Comparison of ENCODE assay signal across 5 worm cellular contexts in the genomic region with DNA sequence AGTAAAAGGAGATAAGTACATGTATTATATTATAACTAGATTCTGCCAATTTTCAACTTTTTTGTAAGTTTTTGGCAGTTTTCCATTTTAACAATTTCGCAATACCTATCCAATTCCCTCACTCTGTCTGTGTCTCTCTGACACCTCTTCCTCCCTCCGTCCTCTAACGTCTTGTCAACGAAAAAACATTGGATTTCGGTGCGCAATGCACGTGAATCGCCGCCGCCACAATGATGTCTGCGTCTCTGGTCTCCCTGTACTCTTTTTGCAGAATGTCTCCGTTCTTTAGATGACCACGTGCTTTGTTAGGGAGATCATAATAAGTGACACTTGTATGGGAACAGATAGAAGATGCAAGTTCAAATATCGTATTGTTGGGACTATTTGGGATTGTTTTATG.
TF ChIP-seq lines count a peak whose summit lies in the region.

No protein-coding gene starts in this region.

TF ChIP-seq in whole organism, L1 larva, 84 proteins besides CTCF, POLR2A, EP300 and RAD21 (continues in another document):
- TF ChIP-seq swsn-7 (tag; optimal IDR thresholded peaks at IDR 0.05; lab: Kevin White, UChicago) (peak; percentile 94), nhr-28 (tag; optimal IDR thresholded peaks at IDR 0.05; lab: Kevin White, UChicago) (no peak), hlh-17 (GFP tag; optimal IDR thresholded peaks at IDR 0.05; lab: Kevin White, UChicago; ENCODE audit: borderline replicate concordance) (no peak), vab-15 (tag; optimal IDR thresholded peaks at IDR 0.05; lab: Kevin White, UChicago) (peak; percentile 7), elt-2 (tag; optimal IDR thresholded peaks at IDR 0.05; lab: Kevin White, UChicago) (peak; percentile 52), fkh-10 (GFP tag; optimal IDR thresholded peaks at IDR 0.05; lab: Kevin White, UChicago) (peak; percentile 40), unc-62 (GFP tag; optimal IDR thresholded peaks at IDR 0.05; lab: Kevin White, UChicago) (no peak), hlh-4 (tag; optimal IDR thresholded peaks at IDR 0.05; lab: Kevin White, UChicago) (no peak), mdl-1 (tag; optimal IDR thresholded peaks at IDR 0.05; lab: Kevin White, UChicago) (peak; percentile 95 to 100), C04F5.9 (tag; optimal IDR thresholded peaks at IDR 0.05; lab: Kevin White, UChicago) (peak; percentile 75), ceh-63 (GFP tag; optimal IDR thresholded peaks at IDR 0.05; lab: Kevin White, UChicago) (no peak), lin-39 (tag; optimal IDR thresholded peaks at IDR 0.05; lab: Kevin White, UChicago) (peak; percentile 43), aha-1 (tag; optimal IDR thresholded peaks at IDR 0.05; lab: Kevin White, UChicago) (peak; percentile 75), sptf-1 (tag; optimal IDR thresholded peaks at IDR 0.05; lab: Kevin White, UChicago) (no peak), ceh-8 (GFP tag; optimal IDR thresholded peaks at IDR 0.05; lab: Kevin White, UChicago) (peak; percentile 48), lsy-2 (tag; optimal IDR thresholded peaks at IDR 0.05; lab: Kevin White, UChicago) (peak; percentile 88 to 91), nhr-19 (GFP tag; conservative IDR thresholded peaks at IDR 0.05; lab: Robert Waterston, UW) (peak; percentile 99)

TF ChIP-seq in whole organism, L3 larva, 47 proteins besides CTCF, POLR2A, EP300 and RAD21 (continues in another document):
- TF ChIP-seq egl-5 (tag; optimal IDR thresholded peaks at IDR 0.05; lab: Kevin White, UChicago): peak; percentile 74
- TF ChIP-seq ceh-82 (tag; optimal IDR thresholded peaks at IDR 0.05; lab: Kevin White, UChicago): peak; percentile 51
- peak; percentile 9 for TF ChIP-seq daf-12 (tag; optimal IDR thresholded peaks at IDR 0.05; lab: Kevin White, UChicago)
- peak; percentile 95 for TF ChIP-seq unc-62 (GFP tag; optimal IDR thresholded peaks at IDR 0.05; lab: Kevin White, UChicago)
- peak; percentile 65 for TF ChIP-seq ztf-4 (tag; optimal IDR thresholded peaks at IDR 0.05; lab: Kevin White, UChicago)
- TF ChIP-seq lin-15B (tag; optimal IDR thresholded peaks at IDR 0.05; lab: Kevin White, UChicago): peak; percentile 55
- TF ChIP-seq pqm-1 (tag; optimal IDR thresholded peaks at IDR 0.05; lab: Kevin White, UChicago): peak; percentile 67
- TF ChIP-seq lsy-12 (tag; optimal IDR thresholded peaks at IDR 0.05; lab: Kevin White, UChicago): peak; percentile 84
- no peak for TF ChIP-seq ceh-16 (tag; optimal IDR thresholded peaks at IDR 0.05; lab: Kevin White, UChicago)
- TF ChIP-seq hmg-11 (tag; optimal IDR thresholded peaks at IDR 0.05; lab: Kevin White, UChicago): peak; percentile 75
- TF ChIP-seq mml-1 (tag; optimal IDR thresholded peaks at IDR 0.05; lab: Kevin White, UChicago): peak; percentile 98
- TF ChIP-seq nhr-76 (tag; optimal IDR thresholded peaks at IDR 0.05; lab: Kevin White, UChicago): no peak
- no peak for TF ChIP-seq nhr-67 (tag; optimal IDR thresholded peaks at IDR 0.05; lab: Kevin White, UChicago)
- TF ChIP-seq fos-1 (tag; optimal IDR thresholded peaks at IDR 0.05; lab: Kevin White, UChicago): peak; percentile 6
- peak; percentile 98 for TF ChIP-seq nhr-25 (tag; optimal IDR thresholded peaks at IDR 0.05; lab: Kevin White, UChicago)
- TF ChIP-seq sea-2 (GFP tag; optimal IDR thresholded peaks at IDR 0.05; lab: Kevin White, UChicago): peak; percentile 57
- peak; percentile 46 for TF ChIP-seq nhr-11 (tag; optimal IDR thresholded peaks at IDR 0.05; lab: Kevin White, UChicago)
- TF ChIP-seq zag-1 (tag; optimal IDR thresholded peaks at IDR 0.05; lab: Kevin White, UChicago): no peak

TF ChIP-seq in whole organism, early embryonic, 17 proteins besides CTCF, POLR2A, EP300 and RAD21:
- peak; percentile 42 for TF ChIP-seq hmg-4 (GFP tag; optimal IDR thresholded peaks at IDR 0.05; lab: Kevin White, UChicago)
- TF ChIP-seq flt-1 (GFP tag; IDR thresholded peaks at IDR 0.05; lab: Robert Waterston, UW): no peak

TF ChIP-seq in whole organism, midembryonic, 9 proteins besides CTCF, POLR2A, EP300 and RAD21:
- TF ChIP-seq T22C8.4 (GFP tag; IDR thresholded peaks at IDR 0.05; lab: Robert Waterston, UW): no peak
- no peak for TF ChIP-seq ref-1 (GFP tag; conservative IDR thresholded peaks at IDR 0.05; lab: Robert Waterston, UW)
- no peak for TF ChIP-seq ztf-29 (GFP tag; IDR thresholded peaks at IDR 0.05; lab: Robert Waterston, UW)
- peak; percentile 84 for TF ChIP-seq cog-1 (tag; optimal IDR thresholded peaks at IDR 0.05; lab: Kevin White, UChicago)
- 0 out of 2 replicates have a peak, but pooled peaks have one; percentile 7 for TF ChIP-seq flt-1 (GFP tag; IDR thresholded peaks at IDR 0.05; lab: Robert Waterston, UW)
- no peak for TF ChIP-seq klf-2 (GFP tag; conservative IDR thresholded peaks at IDR 0.05; lab: Robert Waterston, UW)
- no peak for TF ChIP-seq med-1 (GFP tag; optimal IDR thresholded peaks at IDR 0.05; lab: Kevin White, UChicago; ENCODE audit: insufficient read depth)
- TF ChIP-seq tab-1 (GFP tag; IDR thresholded peaks at IDR 0.05; lab: Robert Waterston, UW): no peak
- no peak for TF ChIP-seq ztf-23 (GFP tag; IDR thresholded peaks at IDR 0.05; lab: Robert Waterston, UW)

TF ChIP-seq in whole organism, young adult, 124 proteins besides CTCF, POLR2A, EP300 and RAD21 (continues in another document):
- no peak for TF ChIP-seq aptf-3 (GFP tag; IDR thresholded peaks at IDR 0.05; lab: Robert Waterston, UW)
- no peak for TF ChIP-seq Y67H2A.10 (GFP tag; conservative IDR thresholded peaks at IDR 0.05; lab: Robert Waterston, UW)
- no peak for TF ChIP-seq aptf-2 (GFP tag; conservative IDR thresholded peaks at IDR 0.05; lab: Robert Waterston, UW)
- peak; percentile 97 for TF ChIP-seq somi-1 (GFP tag; optimal IDR thresholded peaks at IDR 0.05; lab: Kevin White, UChicago)
- peak; percentile 95 for TF ChIP-seq unc-62 (GFP tag; optimal IDR thresholded peaks at IDR 0.05; lab: Kevin White, UChicago)
- no peak for TF ChIP-seq lsy-27 (tag; optimal IDR thresholded peaks at IDR 0.05; lab: Kevin White, UChicago; ENCODE audit: borderline replicate concordance, insufficient read depth)
- peak; percentile 92 for TF ChIP-seq chd-7 (tag; optimal IDR thresholded peaks at IDR 0.05; lab: Kevin White, UChicago)
- TF ChIP-seq lin-40 (tag; optimal IDR thresholded peaks at IDR 0.05; lab: Kevin White, UChicago): peak; percentile 97
- no peak for TF ChIP-seq dpl-1 (GFP tag; optimal IDR thresholded peaks at IDR 0.05; lab: Kevin White, UChicago)
- TF ChIP-seq gei-17 (GFP tag; optimal IDR thresholded peaks at IDR 0.05; lab: Kevin White, UChicago): peak; percentile 56
- TF ChIP-seq hlh-12 (tag; optimal IDR thresholded peaks at IDR 0.05; lab: Kevin White, UChicago): no peak
- no peak for TF ChIP-seq F49E8.2 (tag; optimal IDR thresholded peaks at IDR 0.05; lab: Kevin White, UChicago; ENCODE audit: insufficient read depth)
- TF ChIP-seq F10E7.11 (tag; optimal IDR thresholded peaks at IDR 0.05; lab: Kevin White, UChicago): no peak
- TF ChIP-seq lin-26 (GFP tag; IDR thresholded peaks at IDR 0.05; lab: Robert Waterston, UW): peak; percentile 23; the same call in 1 of the 2 replicates
- TF ChIP-seq K12H6.12 (tag; optimal IDR thresholded peaks at IDR 0.05; lab: Kevin White, UChicago): peak; percentile 90
- no peak for TF ChIP-seq C17E4.6 (GFP tag; IDR thresholded peaks at IDR 0.05; lab: Robert Waterston, UW)
- no peak for TF ChIP-seq ceh-40 (GFP tag; IDR thresholded peaks at IDR 0.05; lab: Robert Waterston, UW)
- no peak for TF ChIP-seq attf-3 (GFP tag; conservative IDR thresholded peaks at IDR 0.05; lab: Robert Waterston, UW)
- TF ChIP-seq K11D2.4 (GFP tag; IDR thresholded peaks at IDR 0.05; lab: Robert Waterston, UW): peak; percentile 92
- TF ChIP-seq ztf-22 (GFP tag; optimal IDR thresholded peaks at IDR 0.05; lab: Kevin White, UChicago): peak; percentile 74
- no peak for TF ChIP-seq nhr-120 (GFP tag; IDR thresholded peaks at IDR 0.05; lab: Robert Waterston, UW)
- peak; percentile 57 for TF ChIP-seq ztf-3 (GFP tag; optimal IDR thresholded peaks at IDR 0.05; lab: Kevin White, UChicago)
- TF ChIP-seq nhr-179 (tag; optimal IDR thresholded peaks at IDR 0.05; lab: Kevin White, UChicago): no peak
- peak; percentile 11 for TF ChIP-seq ztf-18 (tag; optimal IDR thresholded peaks at IDR 0.05; lab: Kevin White, UChicago)
- TF ChIP-seq egl-44 (GFP tag; IDR thresholded peaks at IDR 0.05; lab: Robert Waterston, UW): peak; percentile 89
- no peak for TF ChIP-seq ztf-28 (GFP tag; IDR thresholded peaks at IDR 0.05; lab: Robert Waterston, UW)
- TF ChIP-seq attf-5 (GFP tag; optimal IDR thresholded peaks at IDR 0.05; lab: Kevin White, UChicago): peak; percentile 90
- no peak for TF ChIP-seq ztf-6 (GFP tag; IDR thresholded peaks at IDR 0.05; lab: Robert Waterston, UW)
- peak; percentile 73 for TF ChIP-seq nfyb-1 (GFP tag; IDR thresholded peaks at IDR 0.05; lab: Robert Waterston, UW)
- TF ChIP-seq Y95B8A.8 (GFP tag; IDR thresholded peaks at IDR 0.05; lab: Robert Waterston, UW): no peak
- no peak for TF ChIP-seq F23B12.7 (tag; optimal IDR thresholded peaks at IDR 0.05; lab: Kevin White, UChicago; ENCODE audit: insufficient read depth)
- 0 out of 2 replicates have a peak, but pooled peaks have one; percentile 25 for TF ChIP-seq cebp-2 (GFP tag; IDR thresholded peaks at IDR 0.05; lab: Robert Waterston, UW)
- TF ChIP-seq B0261.1 (tag; optimal IDR thresholded peaks at IDR 0.05; lab: Kevin White, UChicago): no peak
- peak; percentile 47 for TF ChIP-seq nhr-90 (tag; optimal IDR thresholded peaks at IDR 0.05; lab: Kevin White, UChicago)
- TF ChIP-seq tbx-9 (tag; optimal IDR thresholded peaks at IDR 0.05; lab: Kevin White, UChicago; ENCODE audit: borderline replicate concordance): no peak
- TF ChIP-seq T26A5.8 (tag; optimal IDR thresholded peaks at IDR 0.05; lab: Kevin White, UChicago): no peak
- no peak for TF ChIP-seq Y79H2A.3 (GFP tag; conservative IDR thresholded peaks at IDR 0.05; lab: Robert Waterston, UW)
- TF ChIP-seq ZK185.1 (tag; optimal IDR thresholded peaks at IDR 0.05; lab: Kevin White, UChicago; ENCODE audit: poor library complexity, severe bottlenecking): no peak
- no peak for TF ChIP-seq ccch-3 (GFP tag; optimal IDR thresholded peaks at IDR 0.05; lab: Kevin White, UChicago)
- TF ChIP-seq madf-6 (GFP tag; IDR thresholded peaks at IDR 0.05; lab: Robert Waterston, UW): no peak
- no peak for TF ChIP-seq F37B4.10 (GFP tag; IDR thresholded peaks at IDR 0.05; lab: Robert Waterston, UW)
- TF ChIP-seq F39B2.1 (GFP tag; IDR thresholded peaks at IDR 0.05; lab: Robert Waterston, UW): no peak
- no peak for TF ChIP-seq egl-18 (GFP tag; IDR thresholded peaks at IDR 0.05; lab: Robert Waterston, UW)
- no peak for TF ChIP-seq ceh-100 (GFP tag; IDR thresholded peaks at IDR 0.05; lab: Robert Waterston, UW)
- TF ChIP-seq lag-1 (GFP tag; IDR thresholded peaks at IDR 0.05; lab: Robert Waterston, UW): no peak
- no peak for TF ChIP-seq Y53F4B.3 (GFP tag; IDR thresholded peaks at IDR 0.05; lab: Robert Waterston, UW)
- no peak for TF ChIP-seq F57C9.4 (tag; optimal IDR thresholded peaks at IDR 0.05; lab: Kevin White, UChicago)

Comparison
In these comparisons a context has a peak if more than half of its experiments do, and no peak if none do; other contexts are left out.
1. Of the 8 proteins assayed by ChIP-seq in both whole organism, young adult and whole organism, L1 larva: peak only in whole organism, young adult: unc-62; only in whole organism, L1 larva: ama-1, dpl-1, efl-1 and unc-130; in both: nhr-90; in neither: 0; mixed calls (peak in some experiments, not most) for 2.